Worm (Caenorhabditis elegans): ENCODE results near the gene W03F9.1.

DNA sequence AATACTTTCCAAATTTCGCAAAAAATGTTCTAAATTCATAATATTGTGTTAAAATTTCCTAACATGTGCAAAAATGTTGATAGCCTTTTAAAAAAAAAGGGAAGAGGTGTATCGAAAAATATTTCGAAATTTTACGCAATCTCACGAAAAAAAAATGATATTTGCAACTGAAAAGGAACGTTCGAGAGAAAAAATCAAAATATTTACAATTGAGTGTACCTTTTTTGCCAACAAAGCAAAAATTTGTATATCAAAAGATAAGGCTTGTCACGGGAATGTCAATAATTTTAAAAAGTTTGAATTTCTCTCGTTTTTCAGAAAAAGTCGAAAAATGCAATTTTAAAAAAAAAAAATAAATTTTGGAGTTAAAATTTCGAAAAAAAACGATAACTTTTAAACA, 3.0 kb downstream of the W03F9.1 start:
- TF ChIP-seq madf-2 (tag; optimal IDR thresholded peaks at IDR 0.05) (no peak), elt-2 (tag; optimal IDR thresholded peaks at IDR 0.05) (no peak), F13H6.1 (tag; optimal IDR thresholded peaks at IDR 0.05) (no peak), elt-4 (tag; optimal IDR thresholded peaks at IDR 0.05) (no peak), rnt-1 (tag; optimal IDR thresholded peaks at IDR 0.05) (no peak), pha-4 (tag; optimal IDR thresholded peaks at IDR 0.05) (no peak), sox-4 (tag; optimal IDR thresholded peaks at IDR 0.05) (no peak), fkh-6 (tag; optimal IDR thresholded peaks at IDR 0.05) (no peak), unc-55 (GFP tag; optimal IDR thresholded peaks at IDR 0.05) (no peak), K09A11.1 (tag; optimal IDR thresholded peaks at IDR 0.05; ENCODE audit: insufficient read depth) (no peak), ceh-14 (tag; optimal IDR thresholded peaks at IDR 0.05) (no peak), C08G9.2 (tag; optimal IDR thresholded peaks at IDR 0.05) (no peak), syd-9 (tag; optimal IDR thresholded peaks at IDR 0.05) (no peak), hlh-30 (tag; optimal IDR thresholded peaks at IDR 0.05; ENCODE audit: insufficient read depth) (no peak)
